Worm (Caenorhabditis elegans) whole organism, L3 larva: ENCODE results near the gene gtap-2.

ENCODE experiments used
- R02D3.7 ChIP-seq: fragments of 150-350 bp; optimal IDR thresholded peaks from 2 replicates; lab custom pipeline; 2014; ENCODE audit warnings: missing biosample characterization, missing genetic modification characterization
- ZK546.5 ChIP-seq: sonication (generic microtip); optimal IDR thresholded peaks from 2 replicates; lab custom pipeline; 2017; ENCODE audit warnings: missing biosample characterization, missing genetic modification characterization
- ama-1 ChIP-seq: fragments of 150-350 bp; optimal IDR thresholded peaks from 2 replicates; lab custom pipeline; 2018
- ceh-16 ChIP-seq: sonication (generic microtip); optimal IDR thresholded peaks from 2 replicates; lab custom pipeline; 2017; ENCODE audit warnings: missing biosample characterization, missing genetic modification characterization
- ceh-28 ChIP-seq: fragments of 150-350 bp; optimal IDR thresholded peaks from 2 replicates; lab custom pipeline; 2014; ENCODE audit warnings: missing biosample characterization, missing genetic modification reagents, missing genetic modification characterization
- ceh-82 ChIP-seq: fragments of 150-350 bp; optimal IDR thresholded peaks from 2 replicates; lab custom pipeline; 2014; ENCODE audit warnings: missing biosample characterization, missing genetic modification characterization
- daf-12 ChIP-seq: fragments of 150-350 bp; optimal IDR thresholded peaks from 2 replicates; lab custom pipeline; 2014; ENCODE audit warnings: missing biosample characterization, missing genetic modification reagents, missing genetic modification characterization
- egl-27 ChIP-seq: sonication (generic microtip); optimal IDR thresholded peaks from 4 replicates; lab custom pipeline; 2017; ENCODE audit warnings: missing biosample characterization, missing genetic modification reagents, missing genetic modification characterization
- egl-5 ChIP-seq: fragments of 150-350 bp; optimal IDR thresholded peaks from 2 replicates; lab custom pipeline; 2017; ENCODE audit warnings: missing biosample characterization, missing genetic modification reagents, missing genetic modification characterization, inconsistent platforms
- elt-1 ChIP-seq: fragments of 150-350 bp; optimal IDR thresholded peaks from 2 replicates; lab custom pipeline; 2014; ENCODE audit warnings: missing biosample characterization, missing genetic modification characterization
- elt-2 ChIP-seq: sonication (generic microtip); optimal IDR thresholded peaks from 2 replicates; lab custom pipeline; 2016; ENCODE audit warnings: missing genetic modification reagents, mild to moderate bottlenecking, missing genetic modification characterization, missing compliant biosample characterization
- eor-1 ChIP-seq, 2 experiments: fragments of 150-350 bp; optimal IDR thresholded peaks; 2 replicates each; lab custom pipeline; 2014 to 2018; ENCODE audit warnings: missing biosample characterization in 2 of 2, missing genetic modification characterization in 2 of 2
- fkh-10 ChIP-seq: sonication (generic microtip); optimal IDR thresholded peaks from 2 replicates; lab custom pipeline; 2017; ENCODE audit warnings: missing biosample characterization, missing genetic modification reagents, missing genetic modification characterization
- fkh-2 ChIP-seq: fragments of 150-350 bp; optimal IDR thresholded peaks from 2 replicates; lab custom pipeline; 2014; ENCODE audit warnings: missing biosample characterization, missing genetic modification reagents, missing genetic modification characterization
- fos-1 ChIP-seq: fragments of 150-350 bp; optimal IDR thresholded peaks from 2 replicates; lab custom pipeline; 2014; ENCODE audit warnings: missing biosample characterization, missing genetic modification characterization
- hmg-11 ChIP-seq: sonication (generic microtip); optimal IDR thresholded peaks from 2 replicates; lab custom pipeline; 2016; ENCODE audit warnings: missing genetic modification characterization, missing compliant biosample characterization
- jun-1 ChIP-seq: fragments of 150-350 bp; optimal IDR thresholded peaks from 2 replicates; lab custom pipeline; 2014; ENCODE audit warnings: missing biosample characterization, missing genetic modification reagents, missing genetic modification characterization
- lin-15B ChIP-seq: fragments of 150-350 bp; optimal IDR thresholded peaks from 2 replicates; lab custom pipeline; 2014; ENCODE audit warnings: missing biosample characterization, missing genetic modification characterization
- lin-39 ChIP-seq: fragments of 150-350 bp; optimal IDR thresholded peaks from 2 replicates; lab custom pipeline; 2018; ENCODE audit warnings: missing biosample characterization, missing genetic modification reagents, missing genetic modification characterization
- mdl-1 ChIP-seq: fragments of 150-350 bp; optimal IDR thresholded peaks from 2 replicates; lab custom pipeline; 2014; ENCODE audit warnings: missing biosample characterization, missing genetic modification characterization
- mml-1 ChIP-seq: fragments of 150-350 bp; sonication (generic microtip); optimal IDR thresholded peaks from 3 replicates; lab custom pipeline; 2014; ENCODE audit warnings: missing biosample characterization, missing genetic modification characterization
- nfya-1 ChIP-seq: sonication (generic microtip); optimal IDR thresholded peaks from 2 replicates; lab custom pipeline; 2017; ENCODE audit warnings: missing genetic modification characterization, mild to moderate bottlenecking, missing compliant biosample characterization, antibody characterized with exemption, moderate library complexity; ENCODE audit not compliant: insufficient read depth
- nhr-11 ChIP-seq: fragments of 150-350 bp; optimal IDR thresholded peaks from 2 replicates; lab custom pipeline; 2014; ENCODE audit warnings: missing biosample characterization, missing genetic modification characterization
- nhr-12 ChIP-seq: fragments of 150-350 bp; optimal IDR thresholded peaks from 2 replicates; lab custom pipeline; 2014; ENCODE audit warnings: missing biosample characterization, missing genetic modification characterization
- nhr-237 ChIP-seq: fragments of 150-350 bp; optimal IDR thresholded peaks from 2 replicates; lab custom pipeline; 2014; ENCODE audit warnings: missing biosample characterization, missing genetic modification characterization
- nhr-25 ChIP-seq: sonication (generic microtip); optimal IDR thresholded peaks from 2 replicates; lab custom pipeline; 2017; ENCODE audit warnings: missing biosample characterization, missing genetic modification characterization
- nhr-28 ChIP-seq: fragments of 150-350 bp; optimal IDR thresholded peaks from 2 replicates; lab custom pipeline; 2014; ENCODE audit warnings: missing biosample characterization, missing genetic modification characterization
- nhr-43 ChIP-seq: sonication (generic microtip); optimal IDR thresholded peaks from 2 replicates; lab custom pipeline; 2016; ENCODE audit warnings: mild to moderate bottlenecking, missing genetic modification characterization, missing compliant biosample characterization; ENCODE audit not compliant: poor library complexity, severe bottlenecking
- nhr-67 ChIP-seq: fragments of 150-350 bp; optimal IDR thresholded peaks from 2 replicates; lab custom pipeline; 2014; ENCODE audit warnings: missing biosample characterization, missing genetic modification characterization
- nhr-77 ChIP-seq: fragments of 150-350 bp; optimal IDR thresholded peaks from 2 replicates; lab custom pipeline; 2014; ENCODE audit warnings: missing biosample characterization, missing genetic modification characterization
- pha-4 ChIP-seq: fragments of 150-350 bp; optimal IDR thresholded peaks from 2 replicates; lab custom pipeline; 2014; ENCODE audit warnings: missing biosample characterization, missing genetic modification reagents, missing genetic modification characterization
- pqm-1 ChIP-seq: fragments of 150-350 bp; optimal IDR thresholded peaks from 2 replicates; lab custom pipeline; 2017; ENCODE audit warnings: missing biosample characterization, missing genetic modification characterization, inconsistent platforms
- sea-2 ChIP-seq: fragments of 150-350 bp; sonication (generic microtip); optimal IDR thresholded peaks from 4 replicates; lab custom pipeline; 2014; ENCODE audit warnings: missing biosample characterization, missing genetic modification reagents, missing genetic modification characterization
- skn-1 ChIP-seq: fragments of 150-350 bp; optimal IDR thresholded peaks from 2 replicates; lab custom pipeline; 2014; ENCODE audit warnings: missing biosample characterization, missing genetic modification characterization
- snpc-4 ChIP-seq: fragments of 150-350 bp; optimal IDR thresholded peaks from 2 replicates; lab custom pipeline; 2014; ENCODE audit warnings: missing biosample characterization, missing genetic modification characterization
- tbx-2 ChIP-seq: sonication (generic microtip); optimal IDR thresholded peaks from 2 replicates; lab custom pipeline; 2016; ENCODE audit warnings: mild to moderate bottlenecking, missing genetic modification characterization, missing compliant biosample characterization
- unc-39 ChIP-seq: sonication (generic microtip); optimal IDR thresholded peaks from 4 replicates; lab custom pipeline; 2017; ENCODE audit warnings: missing biosample characterization, missing genetic modification characterization
- zag-1 ChIP-seq: fragments of 150-350 bp; optimal IDR thresholded peaks from 2 replicates; lab custom pipeline; 2014; ENCODE audit warnings: missing biosample characterization, missing genetic modification characterization
- ztf-11 ChIP-seq: fragments of 150-350 bp; optimal IDR thresholded peaks from 2 replicates; lab custom pipeline; 2014; ENCODE audit warnings: missing biosample characterization, missing genetic modification characterization
- ztf-4 ChIP-seq: fragments of 150-350 bp; optimal IDR thresholded peaks from 2 replicates; lab custom pipeline; 2014; ENCODE audit warnings: missing biosample characterization, missing genetic modification characterization

The gtap-2 gene

ce11 chrIII:9823748-9824147 lies 15.4 kb downstream of the gtap-2 start:
- TF ChIP-seq nhr-43 (tag; lab: Kevin White, UChicago), result no peak
- TF ChIP-seq ztf-4, result no peak
- no peak for TF ChIP-seq fkh-10 (GFP tag; lab: Kevin White, UChicago)
- no peak for TF ChIP-seq ztf-11 (tag; lab: Kevin White, UChicago)
- TF ChIP-seq nhr-28 (tag; lab: Kevin White, UChicago), result no peak
- no peak for TF ChIP-seq fkh-2 (tag; lab: Kevin White, UChicago)
- no peak for TF ChIP-seq lin-15B
- TF ChIP-seq ama-1 (lab: Kevin White, UChicago), result no peak
- TF ChIP-seq skn-1, result no peak
- no peak for TF ChIP-seq nfya-1 (tag; lab: Kevin White, UChicago)
- TF ChIP-seq ceh-28 (tag; lab: Kevin White, UChicago), result no peak
- no peak for TF ChIP-seq eor-1 (tag; optimal IDR thresholded peaks at IDR 0.05; lab: Kevin White, UChicago)
- TF ChIP-seq snpc-4, result no peak
- TF ChIP-seq nhr-25 (tag; lab: Kevin White, UChicago), result no peak
- TF ChIP-seq zag-1 (tag; lab: Kevin White, UChicago), result no peak
- TF ChIP-seq nhr-11 (tag; lab: Kevin White, UChicago), result no peak
- TF ChIP-seq tbx-2, result no peak
- no peak for TF ChIP-seq hmg-11 (tag; lab: Kevin White, UChicago)
- no peak for TF ChIP-seq mdl-1 (tag; lab: Kevin White, UChicago)

ce11 chrIII:9824330-9824934 lies 16.1 kb downstream of the gtap-2 start, which contains the start of gene lin-52:
Gene lin-52 (minus strand): TSS chrIII:9824750.
- no peak for TF ChIP-seq nhr-11 (tag; lab: Kevin White, UChicago)
- no peak for TF ChIP-seq mml-1 (tag; lab: Kevin White, UChicago)
- TF ChIP-seq ztf-4, result no peak
- TF ChIP-seq pha-4, result peak; percentile 31
- TF ChIP-seq snpc-4, result no peak
- no peak for TF ChIP-seq unc-39 (tag; lab: Kevin White, UChicago)
- TF ChIP-seq skn-1, result no peak
- peak; percentile 7 for TF ChIP-seq elt-2 (tag; lab: Kevin White, UChicago)
- no peak for TF ChIP-seq fos-1 (tag; lab: Kevin White, UChicago)
- TF ChIP-seq mdl-1 (tag; lab: Kevin White, UChicago), result no peak
- TF ChIP-seq nhr-28 (tag; lab: Kevin White, UChicago), result no peak
- TF ChIP-seq sea-2 (GFP tag; lab: Kevin White, UChicago), result no peak
- no peak for TF ChIP-seq ceh-82 (tag; lab: Kevin White, UChicago)
- TF ChIP-seq nhr-12 (tag; lab: Kevin White, UChicago), result no peak
- TF ChIP-seq ceh-16 (tag; lab: Kevin White, UChicago), result no peak
- TF ChIP-seq ama-1 (lab: Kevin White, UChicago), result peak; percentile 82
- TF ChIP-seq elt-1 (tag; lab: Kevin White, UChicago), result no peak
- peak; percentile 15 for TF ChIP-seq nhr-43 (tag; lab: Kevin White, UChicago)
- TF ChIP-seq nhr-67 (tag; lab: Kevin White, UChicago), result no peak
- TF ChIP-seq egl-5 (tag; lab: Kevin White, UChicago), result no peak
- TF ChIP-seq eor-1 (tag; optimal IDR thresholded peaks at IDR 0.05; lab: Kevin White, UChicago), result no peak
- no peak for TF ChIP-seq pqm-1
- TF ChIP-seq jun-1 (tag; lab: Kevin White, UChicago), result no peak

ce11 chrIII:9825073-9825828 lies 16.9 kb downstream of the gtap-2 start, which contains the start of gene ZK632.9:
Gene ZK632.9 (minus strand): TSS chrIII:9825432.
- TF ChIP-seq ztf-4 (peak; percentile 13), skn-1 (no peak), elt-2 (tag; lab: Kevin White, UChicago) (peak; percentile 28), egl-27 (tag; lab: Kevin White, UChicago) (no peak), ceh-28 (tag; lab: Kevin White, UChicago) (peak; percentile 31), nfya-1 (tag; lab: Kevin White, UChicago) (peak; percentile 21), ama-1 (lab: Kevin White, UChicago) (peak; percentile 57)

ce11 chrIII:9826005-9826404 lies 17.7 kb downstream of the gtap-2 start:
- TF ChIP-seq nhr-12 (tag; lab: Kevin White, UChicago) (no peak), zag-1 (tag; lab: Kevin White, UChicago) (no peak), R02D3.7 (tag; lab: Kevin White, UChicago) (no peak), snpc-4 (peak; percentile 16), unc-39 (tag; lab: Kevin White, UChicago) (no peak), ztf-4 (no peak), ZK546.5 (tag; lab: Kevin White, UChicago) (no peak), lin-39 (tag; lab: Kevin White, UChicago) (peak; percentile 36), mdl-1 (tag; lab: Kevin White, UChicago) (no peak), nhr-237 (tag; lab: Kevin White, UChicago) (no peak), nhr-25 (tag; lab: Kevin White, UChicago) (no peak), ceh-82 (tag; lab: Kevin White, UChicago) (no peak), sea-2 (GFP tag; lab: Kevin White, UChicago) (no peak), daf-12 (tag; lab: Kevin White, UChicago) (no peak), egl-5 (tag; lab: Kevin White, UChicago) (no peak), pqm-1 (peak; percentile 7), tbx-2 (no peak), fkh-2 (tag; lab: Kevin White, UChicago) (no peak), ama-1 (lab: Kevin White, UChicago) (peak; percentile 93), nhr-77 (no peak), jun-1 (tag; lab: Kevin White, UChicago) (peak; percentile 62), skn-1 (peak; percentile 3), nfya-1 (tag; lab: Kevin White, UChicago) (peak; percentile 56), elt-1 (tag; lab: Kevin White, UChicago) (no peak), fkh-10 (GFP tag; lab: Kevin White, UChicago) (no peak), nhr-43 (tag; lab: Kevin White, UChicago) (peak; percentile 11), nhr-28 (tag; lab: Kevin White, UChicago) (no peak)
